Fruit fly (Drosophila melanogaster): ENCODE results near the gene CG14401.

dm6 chr2L:20840006-20840405 is 29.6 kb upstream of the CG14401 start:
- TF ChIP-seq pan (optimal IDR thresholded peaks at IDR 0.05): no peak
- TF ChIP-seq Dll (optimal IDR thresholded peaks at IDR 0.05): no peak
- TF ChIP-seq psq (optimal IDR thresholded peaks at IDR 0.05): no peak
- no peak for TF ChIP-seq EcR (GFP tag; optimal IDR thresholded peaks at IDR 0.05)
- no peak for TF ChIP-seq CG8478 (optimal IDR thresholded peaks at IDR 0.05)
